Worm (Caenorhabditis elegans): ENCODE measurements around the gene F16B4.4.

DNA sequence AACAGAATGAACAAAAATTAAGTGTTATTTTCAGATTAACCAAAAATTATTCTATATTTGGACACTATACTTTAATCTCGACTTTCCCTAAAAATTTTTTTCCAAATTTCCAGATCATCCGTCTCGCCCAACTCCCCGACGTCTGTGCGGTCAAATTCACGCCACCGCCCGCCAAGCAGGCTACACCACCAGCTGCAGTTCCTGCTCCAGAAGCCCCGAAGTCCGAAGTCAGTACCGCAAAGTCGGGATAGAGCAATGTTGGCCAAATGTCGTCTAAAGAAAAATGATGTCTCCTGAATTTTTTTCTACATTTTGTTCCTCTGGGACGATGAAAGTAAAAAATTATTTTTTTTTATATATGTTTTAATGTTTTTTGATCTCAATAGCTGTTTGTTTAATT lies 48.9 kb downstream of the F16B4.4 start:
- no peak for TF ChIP-seq nhr-28 (tag; optimal IDR thresholded peaks at IDR 0.05)
- TF ChIP-seq lsy-2 (tag; optimal IDR thresholded peaks at IDR 0.05) = no peak

Data from whole organism, L4 larva.